Fruit fly (Drosophila melanogaster): ENCODE results near the gene mamo.

DNA sequence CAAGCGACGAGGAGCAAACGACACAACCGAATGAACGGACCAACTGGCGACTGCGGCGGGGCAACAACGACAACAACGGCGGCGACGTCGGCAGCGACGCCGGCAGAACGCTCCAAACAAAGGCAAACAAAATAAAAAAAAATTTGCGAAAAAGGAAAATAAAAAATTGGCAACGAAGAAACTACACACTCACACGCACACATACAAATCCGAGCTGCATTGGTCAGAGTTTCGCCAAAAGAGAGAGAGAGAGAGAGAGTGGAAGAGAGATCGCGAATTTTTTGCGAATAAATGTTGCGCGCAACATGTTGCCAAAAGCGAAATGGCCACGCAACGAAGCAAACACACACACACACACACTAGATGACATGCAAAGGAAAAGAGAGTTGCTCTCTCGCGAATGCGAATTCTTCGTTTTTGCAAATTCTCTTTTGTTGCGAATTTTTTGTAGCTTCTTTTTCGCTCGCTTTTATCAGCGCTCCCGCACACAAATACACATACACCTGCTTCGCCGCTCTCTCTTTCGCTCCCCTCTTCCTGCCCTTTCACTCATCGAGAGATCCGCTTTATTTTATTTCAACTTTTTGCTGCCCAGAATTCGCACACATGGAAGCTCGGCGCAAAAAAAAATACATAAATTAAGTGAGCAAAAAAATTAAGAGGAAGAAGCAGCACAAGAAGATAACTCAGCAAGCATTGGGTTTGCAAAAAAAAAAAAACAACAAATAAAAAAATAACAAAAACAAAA, at the start of gene mamo:
- TF ChIP-seq psq (optimal IDR thresholded peaks at IDR 0.05) (no peak), usp (GFP tag; optimal IDR thresholded peaks at IDR 0.05) (no peak), CG8478 (optimal IDR thresholded peaks at IDR 0.05) (no peak), EcR (GFP tag; optimal IDR thresholded peaks at IDR 0.05) (no peak)
